Fruit fly (Drosophila melanogaster): ENCODE data around the gene mtd.

Gene mtd

dm6 chr3R:5361681-5362319 is 11.6 kb upstream of the mtd start (continued):
- peak; percentile 82 for TF ChIP-seq CG15269 (tag; optimal IDR thresholded peaks at IDR 0.05)
- peak; percentile 64 for TF ChIP-seq Oaz (GFP tag; IDR thresholded peaks at IDR 0.05)
- TF ChIP-seq CG2875 (GFP tag; optimal IDR thresholded peaks at IDR 0.05): peak; percentile 55
- no peak for TF ChIP-seq Kr (GFP tag; optimal IDR thresholded peaks at IDR 0.05)
- peak; percentile 66 for TF ChIP-seq crc (GFP tag; optimal IDR thresholded peaks at IDR 0.05)
- TF ChIP-seq CG4854 (GFP tag; optimal IDR thresholded peaks at IDR 0.05): peak; percentile 65
- peak; percentile 82 for TF ChIP-seq pho (GFP tag; optimal IDR thresholded peaks at IDR 0.05)
- peak; percentile 66 for TF ChIP-seq CG18476 (GFP tag; optimal IDR thresholded peaks at IDR 0.05)
- TF ChIP-seq sisA (GFP tag; IDR thresholded peaks at IDR 0.05): peak; percentile 81
- TF ChIP-seq cato (GFP tag; optimal IDR thresholded peaks at IDR 0.05; ENCODE audit: borderline replicate concordance): peak; percentile 46
- peak; percentile 70 for TF ChIP-seq CG7987 (GFP tag; optimal IDR thresholded peaks at IDR 0.05)
- peak; percentile 39; the same call in 1 of the 2 replicates for TF ChIP-seq GATAe (GFP tag; conservative IDR thresholded peaks at IDR 0.05)
- peak; percentile 82 for TF ChIP-seq CG10209 (GFP tag; optimal IDR thresholded peaks at IDR 0.05)
- peak; percentile 27 for TF ChIP-seq sug (tag; optimal IDR thresholded peaks at IDR 0.05)
- peak; percentile 80 for TF ChIP-seq ap (GFP tag; IDR thresholded peaks at IDR 0.05)
- TF ChIP-seq tin (GFP tag; optimal IDR thresholded peaks at IDR 0.05): peak; percentile 83
- TF ChIP-seq bowl (GFP tag; IDR thresholded peaks at IDR 0.05): peak; percentile 47; the same call in 1 of the 2 replicates
- TF ChIP-seq ssp (GFP tag; IDR thresholded peaks at IDR 0.05): peak; percentile 65
- TF ChIP-seq sqz (GFP tag; optimal IDR thresholded peaks at IDR 0.05): no peak
- peak; percentile 47 for TF ChIP-seq Spps (tag; optimal IDR thresholded peaks at IDR 0.05)
- TF ChIP-seq CG12942 (GFP tag; optimal IDR thresholded peaks at IDR 0.05): peak; percentile 59
- peak; percentile 88 for TF ChIP-seq gem (tag; optimal IDR thresholded peaks at IDR 0.05)
- TF ChIP-seq yki (optimal IDR thresholded peaks at IDR 0.05): no peak
- peak; percentile 47 for TF ChIP-seq nerfin-1 (tag; optimal IDR thresholded peaks at IDR 0.05)
- TF ChIP-seq CG34422 (GFP tag; IDR thresholded peaks at IDR 0.05): peak; percentile 87
- peak; percentile 73 for TF ChIP-seq ems (GFP tag; optimal IDR thresholded peaks at IDR 0.05)
- no peak for TF ChIP-seq dan (GFP tag; IDR thresholded peaks at IDR 0.05)
- TF ChIP-seq Fer1 (GFP tag; optimal IDR thresholded peaks at IDR 0.05): peak; percentile 83
- TF ChIP-seq CG9215 (GFP tag; IDR thresholded peaks at IDR 0.05): peak; percentile 61; the same call in 1 of the 2 replicates
- TF ChIP-seq Hr51 (GFP tag; optimal IDR thresholded peaks at IDR 0.05): peak; percentile 63 to 84
- TF ChIP-seq CG18262 (tag; optimal IDR thresholded peaks at IDR 0.05): peak; percentile 81
- no peak for TF ChIP-seq luna (GFP tag; optimal IDR thresholded peaks at IDR 0.05)
- TF ChIP-seq CG11723 (GFP tag; optimal IDR thresholded peaks at IDR 0.05): peak; percentile 66
- no peak for TF ChIP-seq kah (GFP tag; optimal IDR thresholded peaks at IDR 0.05)
- no peak for TF ChIP-seq br (optimal IDR thresholded peaks at IDR 0.05)
- peak; percentile 61 for TF ChIP-seq sd (tag; optimal IDR thresholded peaks at IDR 0.05)
- TF ChIP-seq CG17361 (GFP tag; IDR thresholded peaks at IDR 0.05): peak; percentile 73
- TF ChIP-seq org-1 (GFP tag; optimal IDR thresholded peaks at IDR 0.05): peak; percentile 81
- peak; percentile 84 for TF ChIP-seq CG7786 (GFP tag; optimal IDR thresholded peaks at IDR 0.05)
- TF ChIP-seq fd102C (GFP tag; optimal IDR thresholded peaks at IDR 0.05): no peak
- peak; percentile 88 for TF ChIP-seq ranshi (GFP tag; IDR thresholded peaks at IDR 0.05)
- TF ChIP-seq Nf-YC (tag; optimal IDR thresholded peaks at IDR 0.05): peak; percentile 37
- peak; percentile 78; the same call in 1 of the 2 replicates for TF ChIP-seq CG32767 (GFP tag; IDR thresholded peaks at IDR 0.05)
- peak; percentile 88 for TF ChIP-seq CG13624 (GFP tag; optimal IDR thresholded peaks at IDR 0.05)
- no peak for TF ChIP-seq CG7963 (GFP tag; IDR thresholded peaks at IDR 0.05; ENCODE audit: partially characterized antibody)
- TF ChIP-seq bigmax (GFP tag; optimal IDR thresholded peaks at IDR 0.05): no peak
- peak; percentile 72 for TF ChIP-seq Adf1 (GFP tag; IDR thresholded peaks at IDR 0.05)
- no peak for TF ChIP-seq cg (GFP tag; optimal IDR thresholded peaks at IDR 0.05)
- TF ChIP-seq Elba2 (GFP tag; optimal IDR thresholded peaks at IDR 0.05): no peak
- no peak for TF ChIP-seq CG14965 (GFP tag; optimal IDR thresholded peaks at IDR 0.05; ENCODE audit: borderline replicate concordance)

Measured in whole organism, embryonic.